Worm (Caenorhabditis elegans) whole organism, L3 larva: ENCODE results near the gene abl-1.

ENCODE experiments used
- aly-2 ChIP-seq: fragments of 150-350 bp; optimal IDR thresholded peaks from 2 replicates; lab custom pipeline; 2014; ENCODE audit warnings: missing biosample characterization, missing genetic modification characterization
- ceh-28 ChIP-seq: fragments of 150-350 bp; optimal IDR thresholded peaks from 2 replicates; lab custom pipeline; 2014; ENCODE audit warnings: missing biosample characterization, missing genetic modification reagents, missing genetic modification characterization
- daf-12 ChIP-seq: fragments of 150-350 bp; optimal IDR thresholded peaks from 2 replicates; lab custom pipeline; 2014; ENCODE audit warnings: missing biosample characterization, missing genetic modification reagents, missing genetic modification characterization
- lin-39 ChIP-seq: fragments of 150-350 bp; optimal IDR thresholded peaks from 2 replicates; lab custom pipeline; 2018; ENCODE audit warnings: missing biosample characterization, missing genetic modification reagents, missing genetic modification characterization
- mdl-1 ChIP-seq: fragments of 150-350 bp; optimal IDR thresholded peaks from 2 replicates; lab custom pipeline; 2014; ENCODE audit warnings: missing biosample characterization, missing genetic modification characterization
- nhr-12 ChIP-seq: fragments of 150-350 bp; optimal IDR thresholded peaks from 2 replicates; lab custom pipeline; 2014; ENCODE audit warnings: missing biosample characterization, missing genetic modification characterization
- nhr-23 ChIP-seq: fragments of 150-350 bp; optimal IDR thresholded peaks from 2 replicates; lab custom pipeline; 2014; ENCODE audit warnings: missing biosample characterization, missing genetic modification reagents, missing genetic modification characterization
- nhr-43 ChIP-seq: sonication (generic microtip); optimal IDR thresholded peaks from 2 replicates; lab custom pipeline; 2016; ENCODE audit warnings: mild to moderate bottlenecking, missing genetic modification characterization, missing compliant biosample characterization; ENCODE audit not compliant: poor library complexity, severe bottlenecking
- nhr-76 ChIP-seq: fragments of 150-350 bp; sonication (generic microtip); optimal IDR thresholded peaks from 5 replicates; lab custom pipeline; 2014; ENCODE audit warnings: missing biosample characterization, missing genetic modification characterization
- snpc-4 ChIP-seq: fragments of 150-350 bp; optimal IDR thresholded peaks from 2 replicates; lab custom pipeline; 2014; ENCODE audit warnings: missing biosample characterization, missing genetic modification characterization
- ztf-11 ChIP-seq: fragments of 150-350 bp; optimal IDR thresholded peaks from 2 replicates; lab custom pipeline; 2014; ENCODE audit warnings: missing biosample characterization, missing genetic modification characterization

DNA sequence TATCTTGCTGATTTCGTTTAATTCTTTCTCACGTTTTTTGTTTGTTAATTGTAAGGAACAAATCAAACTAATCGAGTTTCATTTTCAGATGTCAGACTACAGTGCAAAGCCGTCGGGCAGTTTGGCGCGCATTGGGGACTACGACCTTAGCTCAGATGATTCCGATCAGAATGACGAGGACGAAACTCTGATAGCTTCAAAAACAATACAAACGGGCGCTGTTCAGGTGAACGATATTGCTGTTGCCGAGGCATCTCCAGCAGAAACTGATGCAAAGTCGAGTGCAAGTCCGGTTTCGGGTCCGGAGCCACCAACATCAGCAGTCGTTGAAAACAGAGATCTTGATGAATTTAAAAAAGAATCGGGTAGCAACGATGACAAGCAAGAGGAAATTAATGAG, 54.8 kb downstream of the abl-1 start, which contains the start of gene bet-2:
- TF ChIP-seq nhr-76 (no peak), snpc-4 (no peak), nhr-43 (tag; lab: Kevin White, UChicago) (no peak), lin-39 (no peak), mdl-1 (tag; lab: Kevin White, UChicago) (no peak), nhr-23 (tag; lab: Kevin White, UChicago) (no peak), aly-2 (tag; lab: Kevin White, UChicago) (no peak), nhr-12 (tag; lab: Kevin White, UChicago) (no peak), daf-12 (no peak), ceh-28 (tag; lab: Kevin White, UChicago) (no peak), ztf-11 (tag; lab: Kevin White, UChicago) (no peak)
